Fruit fly (Drosophila melanogaster) whole organism, embryonic: ENCODE data around the gene AlaRS-m.

ENCODE experiments used
- Atf3 ChIP-seq: fragments of 200-800 bp; sonication (Bioruptor generic); optimal IDR thresholded peaks from 3 replicates; lab custom pipeline; 2016; ENCODE audit warnings: missing biosample characterization, missing genetic modification characterization
- CG10209 ChIP-seq: fragments of 200-800 bp; sonication (Bioruptor generic); optimal IDR thresholded peaks from 3 replicates; lab custom pipeline; 2017; ENCODE audit warnings: missing biosample characterization, mild to moderate bottlenecking, missing genetic modification characterization, missing genetic modification reagents
- CG11723 ChIP-seq: fragments of 200-800 bp; sonication (Bioruptor generic); optimal IDR thresholded peaks from 2 replicates; lab custom pipeline; 2017; ENCODE audit warnings: missing biosample characterization, mild to moderate bottlenecking, missing genetic modification characterization
- CG12219 ChIP-seq: fragments of 200-800 bp; sonication (Bioruptor generic); optimal IDR thresholded peaks from 3 replicates; lab custom pipeline; 2018; ENCODE audit warnings: missing biosample characterization, mild to moderate bottlenecking, missing genetic modification characterization
- CG13424 ChIP-seq: fragments of 200-800 bp; sonication (Bioruptor generic); optimal IDR thresholded peaks from 2 replicates; lab custom pipeline; 2019; ENCODE audit warnings: missing biosample characterization, mild to moderate bottlenecking, missing genetic modification characterization, moderate library complexity
- CG15011 ChIP-seq: fragments of 200-800 bp; sonication (Bioruptor generic); optimal IDR thresholded peaks from 3 replicates; lab custom pipeline; 2018; ENCODE audit warnings: missing biosample characterization, mild to moderate bottlenecking, missing genetic modification characterization
- CG1529 ChIP-seq: fragments of 200-800 bp; sonication (Bioruptor generic); optimal IDR thresholded peaks from 3 replicates; lab custom pipeline; 2018; ENCODE audit warnings: missing biosample characterization, missing genetic modification characterization
- CG1602 ChIP-seq: fragments of 200-800 bp; sonication (Bioruptor generic); optimal IDR thresholded peaks from 3 replicates; lab custom pipeline; 2016; ENCODE audit warnings: missing biosample characterization, missing genetic modification characterization
- CG1603 ChIP-seq: fragments of 200-800 bp; sonication (Bioruptor generic); optimal IDR thresholded peaks from 2 replicates; lab custom pipeline; 2019; ENCODE audit warnings: missing biosample characterization, mild to moderate bottlenecking, missing genetic modification characterization, moderate library complexity
- CG16813 ChIP-seq: fragments of 200-800 bp; sonication (Bioruptor generic); IDR thresholded peaks from 3 replicates; pipeline ENCODE4 v1.3.6; 2022; ENCODE audit warnings: missing biosample characterization, missing genetic modification characterization; ENCODE audit not compliant: partially characterized antibody
- CG18011 ChIP-seq: fragments of 200-800 bp; sonication (Bioruptor generic); optimal IDR thresholded peaks from 2 replicates; lab custom pipeline; 2017; ENCODE audit warnings: missing biosample characterization, missing genetic modification characterization, mild to moderate bottlenecking, moderate library complexity, missing genotype
- CG2116 ChIP-seq: fragments of 200-800 bp; sonication (Bioruptor generic); optimal IDR thresholded peaks from 3 replicates; lab custom pipeline; 2018; ENCODE audit warnings: missing biosample characterization, mild to moderate bottlenecking, missing genetic modification characterization
- CG30020 ChIP-seq: fragments of 200-800 bp; optimal IDR thresholded peaks from 2 replicates; lab custom pipeline; 2019; ENCODE audit warnings: missing biosample characterization, mild to moderate bottlenecking, missing genetic modification characterization, moderate library complexity
- CG32532 ChIP-seq: fragments of 200-800 bp; sonication (Bioruptor generic); IDR thresholded peaks from 2 replicates; pipeline ENCODE4 v1.3.6; 2022; ENCODE audit warnings: missing biosample characterization, missing genetic modification characterization
- CG34422 ChIP-seq: fragments of 200-800 bp; sonication (Bioruptor generic); IDR thresholded peaks from 3 replicates; pipeline ENCODE4 v1.3.6; 2022; ENCODE audit warnings: missing biosample characterization, missing genetic modification characterization
- CG3838 ChIP-seq: fragments of 200-800 bp; sonication (Bioruptor generic); optimal IDR thresholded peaks from 3 replicates; lab custom pipeline; 2016; ENCODE audit warnings: missing biosample characterization, missing genetic modification characterization
- CG4328 ChIP-seq: fragments of 200-800 bp; sonication (Bioruptor generic); optimal IDR thresholded peaks from 3 replicates; lab custom pipeline; 2017; ENCODE audit warnings: missing biosample characterization, missing genetic modification reagents, missing genetic modification characterization
- CG4424 ChIP-seq: fragments of 200-800 bp; sonication (Bioruptor generic); optimal IDR thresholded peaks from 3 replicates; lab custom pipeline; 2016; ENCODE audit warnings: missing biosample characterization, missing genetic modification characterization
- CG6254 ChIP-seq: fragments of 200-800 bp; sonication (Bioruptor generic); optimal IDR thresholded peaks from 3 replicates; lab custom pipeline; 2017; ENCODE audit warnings: mild to moderate bottlenecking, missing biosample characterization, missing genetic modification reagents, missing genetic modification characterization
- CG7745 ChIP-seq: fragments of 200-800 bp; sonication (Bioruptor generic); optimal IDR thresholded peaks from 2 replicates; lab custom pipeline; 2018; ENCODE audit warnings: missing biosample characterization, mild to moderate bottlenecking, missing genetic modification characterization, moderate library complexity
- CG8944 ChIP-seq: fragments of 200-800 bp; sonication (Bioruptor generic); optimal IDR thresholded peaks from 3 replicates; lab custom pipeline; 2016; ENCODE audit warnings: missing biosample characterization, missing genetic modification characterization
- Dp ChIP-seq: fragments of 200-800 bp; sonication (Bioruptor generic); optimal IDR thresholded peaks from 2 replicates; lab custom pipeline; 2018; ENCODE audit warnings: missing biosample characterization, mild to moderate bottlenecking, missing genetic modification characterization, moderate library complexity
- Dref ChIP-seq: fragments of 200-800 bp; sonication (Bioruptor generic); IDR thresholded peaks from 2 replicates; pipeline ENCODE4 v1.3.6; 2022; ENCODE audit warnings: missing biosample characterization, missing genetic modification characterization
- E2f2 ChIP-seq: fragments of 200-800 bp; sonication (Bioruptor generic); IDR thresholded peaks from 2 replicates; pipeline ENCODE4 v1.3.6; 2022; ENCODE audit warnings: missing biosample characterization, missing genetic modification characterization
- Elba2 ChIP-seq: fragments of 200-800 bp; sonication (Bioruptor generic); optimal IDR thresholded peaks from 3 replicates; lab custom pipeline; 2016; ENCODE audit warnings: missing biosample characterization, missing genetic modification characterization
- HmgZ ChIP-seq: fragments of 200-800 bp; sonication (Bioruptor generic); optimal IDR thresholded peaks from 2 replicates; lab custom pipeline; 2018; ENCODE audit warnings: missing biosample characterization, mild to moderate bottlenecking, missing genetic modification characterization
- Hmx ChIP-seq: fragments of 200-800 bp; sonication (Bioruptor generic); optimal IDR thresholded peaks from 2 replicates; lab custom pipeline; 2016; ENCODE audit warnings: missing biosample characterization, missing genetic modification characterization
- Hr3 ChIP-seq: fragments of 200-800 bp; sonication (Bioruptor generic); optimal IDR thresholded peaks from 3 replicates; lab custom pipeline; 2016; ENCODE audit warnings: missing biosample characterization, missing genetic modification characterization
- MESR4 ChIP-seq: fragments of 200-800 bp; sonication (Bioruptor generic); optimal IDR thresholded peaks from 2 replicates; lab custom pipeline; 2018; ENCODE audit warnings: missing biosample characterization, mild to moderate bottlenecking, missing genetic modification characterization, moderate library complexity
- Med ChIP-seq: fragments of 200-800 bp; sonication (Bioruptor generic); peaks from one replicate; lab custom pipeline; 2016; ENCODE audit warnings: missing biosample characterization, missing genetic modification characterization, mild to moderate bottlenecking, inconsistent platforms, moderate library complexity
- Nf-YC ChIP-seq: fragments of 200-800 bp; optimal IDR thresholded peaks from 3 replicates; lab custom pipeline; 2019; ENCODE audit warnings: missing biosample characterization, mild to moderate bottlenecking, missing genetic modification characterization, moderate library complexity
- NfI ChIP-seq: fragments of 200-800 bp; sonication (Bioruptor generic); optimal IDR thresholded peaks from 3 replicates; lab custom pipeline; 2018; ENCODE audit warnings: missing biosample characterization, mild to moderate bottlenecking, missing genetic modification characterization, moderate library complexity
- Pdp1 ChIP-seq, 2 experiments: fragments of 200-800 bp; sonication (Bioruptor generic); optimal IDR thresholded peaks; 3 replicates each; lab custom pipeline; 2016; ENCODE audit warnings: missing biosample characterization in 2 of 2, missing genetic modification characterization in 2 of 2, mild to moderate bottlenecking in 1 of 2, moderate library complexity in 1 of 2
- Rfx ChIP-seq: fragments of 200-800 bp; sonication (Bioruptor generic); IDR thresholded peaks from 2 replicates; pipeline ENCODE4 v1.3.6; 2022; ENCODE audit warnings: missing biosample characterization, missing genetic modification characterization
- Xbp1 ChIP-seq: fragments of 200-800 bp; sonication (Bioruptor generic); optimal IDR thresholded peaks from 3 replicates; lab custom pipeline; 2016; ENCODE audit warnings: missing biosample characterization, mild to moderate bottlenecking, missing genetic modification characterization
- al ChIP-seq: fragments of 200-800 bp; sonication (Bioruptor generic); IDR thresholded peaks from 2 replicates; pipeline ENCODE4 v1.3.6; 2022; ENCODE audit warnings: missing biosample characterization, missing genetic modification characterization
- ash1 ChIP-seq: fragments of 200-800 bp; sonication (Bioruptor generic); optimal IDR thresholded peaks from 2 replicates; lab custom pipeline; 2018; ENCODE audit warnings: missing biosample characterization, mild to moderate bottlenecking, missing genetic modification characterization
- chinmo ChIP-seq: fragments of 200-800 bp; sonication (Bioruptor generic); IDR thresholded peaks from 4 replicates; pipeline ENCODE4 v1.3.6; 2022; ENCODE audit warnings: missing biosample characterization, missing genetic modification characterization; ENCODE audit not compliant: partially characterized antibody
- crc ChIP-seq: fragments of 200-800 bp; sonication (Bioruptor generic); optimal IDR thresholded peaks from 2 replicates; lab custom pipeline; 2016; ENCODE audit warnings: missing biosample characterization, missing genetic modification characterization
- dm ChIP-seq: fragments of 200-800 bp; sonication (Bioruptor generic); optimal IDR thresholded peaks from 3 replicates; lab custom pipeline; 2016; ENCODE audit warnings: missing biosample characterization, missing genetic modification characterization
- fd3F ChIP-seq: fragments of 200-800 bp; sonication (Bioruptor generic); optimal IDR thresholded peaks from 2 replicates; lab custom pipeline; 2018; ENCODE audit warnings: missing biosample characterization, mild to moderate bottlenecking, missing genetic modification characterization, moderate library complexity
- gt ChIP-seq: fragments of 200-800 bp; sonication (Bioruptor generic); IDR thresholded peaks from 2 replicates; pipeline ENCODE4 v1.3.6; 2022; ENCODE audit warnings: missing biosample characterization, missing genetic modification characterization
- hth ChIP-seq: fragments of >200 bp; optimal IDR thresholded peaks from 2 replicates; lab custom pipeline; 2017; ENCODE audit warnings: inconsistent platforms
- maf-S ChIP-seq: fragments of 200-800 bp; sonication (Bioruptor generic); optimal IDR thresholded peaks from 2 replicates; lab custom pipeline; 2016; ENCODE audit warnings: missing biosample characterization, missing genetic modification characterization
- peb ChIP-seq: fragments of 200-800 bp; sonication (Bioruptor generic); IDR thresholded peaks from 2 replicates; pipeline ENCODE4 v1.3.6; 2022; ENCODE audit warnings: missing biosample characterization, missing genetic modification characterization
- pnt ChIP-seq: fragments of 200-800 bp; sonication (Bioruptor generic); optimal IDR thresholded peaks from 3 replicates; lab custom pipeline; 2016; ENCODE audit warnings: missing biosample characterization, missing genetic modification characterization
- sd ChIP-seq: fragments of 200-800 bp; sonication (Bioruptor generic); optimal IDR thresholded peaks from 3 replicates; lab custom pipeline; 2018; ENCODE audit warnings: missing biosample characterization, mild to moderate bottlenecking, missing genetic modification characterization, moderate library complexity
- sr ChIP-seq: fragments of 200-800 bp; sonication (Bioruptor generic); IDR thresholded peaks from 3 replicates; pipeline ENCODE4 v1.3.6; 2022; ENCODE audit warnings: missing biosample characterization, missing genetic modification characterization
- tgo ChIP-seq: fragments of 200-800 bp; sonication (Bioruptor generic); IDR thresholded peaks from 3 replicates; pipeline ENCODE4 v1.3.6; 2022; ENCODE audit warnings: missing biosample characterization, missing genetic modification characterization
- twi ChIP-seq: fragments of 200-800 bp; optimal IDR thresholded peaks from 2 replicates; lab custom pipeline; 2019; ENCODE audit warnings: missing biosample characterization, mild to moderate bottlenecking, missing genetic modification characterization, moderate library complexity
- vfl ChIP-seq: fragments of 200-800 bp; sonication (Bioruptor generic); optimal IDR thresholded peaks from 2 replicates; lab custom pipeline; 2016; ENCODE audit warnings: missing biosample characterization, missing genetic modification characterization
- wor ChIP-seq: fragments of 200-800 bp; sonication (Bioruptor generic); IDR thresholded peaks from 2 replicates; pipeline ENCODE4 v1.3.6; 2022; ENCODE audit warnings: missing biosample characterization, missing genetic modification characterization

Gene AlaRS-m

dm6 chr3L:5136123-5136522 lies 9.8 kb upstream of the AlaRS-m start, which contains the start of the genes CG10674 and CG4611 (continued):
- TF ChIP-seq CG6254 (GFP tag; lab: Kevin White, UChicago) (no peak), CG15011 (GFP tag; lab: Kevin White, UChicago) (no peak), Pdp1 (GFP tag; optimal IDR thresholded peaks at IDR 0.05; lab: Kevin White, UChicago) (peak in 1 of 2 experiments; percentile 56), CG16813 (GFP tag; lab: Robert Waterston, UW) (0 out of 3 replicates have a peak, but pooled peaks have one; percentile 23), CG1529 (no peak), Elba2 (GFP tag; lab: Kevin White, UChicago) (peak; percentile 18), Dref (GFP tag; lab: Robert Waterston, UW) (0 out of 2 replicates have a peak, but pooled peaks have one; percentile 29), CG1603 (tag; lab: Kevin White, UChicago) (peak; percentile 39), NfI (GFP tag; lab: Kevin White, UChicago) (no peak), CG2116 (GFP tag; lab: Kevin White, UChicago) (no peak), Nf-YC (tag; lab: Kevin White, UChicago) (no peak), CG4328 (GFP tag; lab: Kevin White, UChicago) (no peak), maf-S (no peak), Atf3 (GFP tag; lab: Kevin White, UChicago) (no peak), CG1602 (GFP tag; lab: Kevin White, UChicago) (no peak), al (no peak), Med (GFP tag; lab: Kevin White, UChicago) (peak; percentile 70), Hr3 (GFP tag; lab: Kevin White, UChicago) (peak; percentile 57), tgo (GFP tag; lab: Robert Waterston, UW) (no peak), CG11723 (GFP tag; lab: Kevin White, UChicago) (no peak), CG30020 (tag; lab: Kevin White, UChicago) (no peak), CG8944 (GFP tag; lab: Kevin White, UChicago) (no peak), chinmo (GFP tag; lab: Robert Waterston, UW) (0 out of 4 replicates have a peak, but pooled peaks have one; percentile 9), ash1 (GFP tag; lab: Kevin White, UChicago) (no peak), Rfx (peak; percentile 24; the same call in 1 of the 2 replicates), CG34422 (GFP tag; lab: Robert Waterston, UW) (peak; percentile 33; the same call in 1 of the 3 replicates), wor (GFP tag; lab: Robert Waterston, UW) (no peak), CG13424 (tag; lab: Kevin White, UChicago) (no peak), hth (lab: Kevin White, UChicago) (no peak), E2f2 (GFP tag; lab: Robert Waterston, UW) (peak; percentile 65), sd (peak; percentile 68), crc (GFP tag; lab: Kevin White, UChicago) (no peak), CG12219 (no peak), CG4424 (GFP tag; lab: Kevin White, UChicago) (no peak), peb (GFP tag; lab: Robert Waterston, UW) (no peak), Xbp1 (GFP tag; lab: Kevin White, UChicago) (no peak), MESR4 (GFP tag; lab: Kevin White, UChicago) (peak; percentile 73), twi (no peak), sr (no peak), CG18011 (GFP tag; lab: Kevin White, UChicago) (no peak), Hmx (GFP tag; lab: Kevin White, UChicago) (no peak), CG32532 (GFP tag; lab: Robert Waterston, UW) (0 out of 2 replicates have a peak, but pooled peaks have one; percentile 8), CG10209 (GFP tag; lab: Kevin White, UChicago) (no peak), CG3838 (GFP tag; lab: Kevin White, UChicago) (no peak), pnt (no peak), CG7745 (tag; lab: Kevin White, UChicago) (no peak), dm (peak; percentile 51), Dp (GFP tag; lab: Kevin White, UChicago) (peak; percentile 56), HmgZ (tag; lab: Kevin White, UChicago) (peak; percentile 43), vfl (GFP tag; lab: Kevin White, UChicago) (no peak), fd3F (GFP tag; lab: Kevin White, UChicago) (no peak), gt (GFP tag; lab: Robert Waterston, UW) (no peak)
